Worm (Caenorhabditis elegans) whole organism, mixed stage, embryonic: ENCODE results near the gene nrx-1.

Experiments
- blmp-1 ChIP-seq: fragments of 150-350 bp; optimal IDR thresholded peaks from 2 replicates; lab custom pipeline; 2014; ENCODE audit warnings: missing biosample characterization, missing genetic modification characterization
- elt-1 ChIP-seq: sonication (generic microtip); optimal IDR thresholded peaks from 2 replicates; lab custom pipeline; 2017; ENCODE audit warnings: missing genetic modification characterization, mild to moderate bottlenecking, missing compliant biosample characterization, antibody characterized with exemption, moderate library complexity, borderline replicate concordance; ENCODE audit not compliant: insufficient read depth
- flh-1 ChIP-seq: fragments of 200-800 bp; sonication (Bioruptor generic); optimal IDR thresholded peaks from 2 replicates; lab custom pipeline; 2018; ENCODE audit warnings: mild to moderate bottlenecking, missing genetic modification characterization, moderate library complexity, missing compliant biosample characterization
- lin-32 ChIP-seq: fragments of 200-800 bp; sonication (Bioruptor generic); optimal IDR thresholded peaks from 2 replicates; lab custom pipeline; 2018; ENCODE audit warnings: mild to moderate bottlenecking, missing genetic modification characterization, missing compliant biosample characterization
- nhr-12 ChIP-seq: fragments of 150-350 bp; optimal IDR thresholded peaks from 2 replicates; lab custom pipeline; 2014; ENCODE audit warnings: missing biosample characterization, missing genetic modification characterization
- nhr-76 ChIP-seq: sonication (generic microtip); optimal IDR thresholded peaks from 2 replicates; lab custom pipeline; 2017; ENCODE audit warnings: missing biosample characterization, missing genetic modification characterization
- pha-4 ChIP-seq: fragments of 150-350 bp; optimal IDR thresholded peaks from 2 replicates; lab custom pipeline; 2018; ENCODE audit warnings: missing biosample characterization, missing genetic modification reagents, missing genetic modification characterization
- tbx-8 ChIP-seq: fragments of 200-800 bp; sonication (Bioruptor generic); optimal IDR thresholded peaks from 2 replicates; lab custom pipeline; 2018; ENCODE audit warnings: mild to moderate bottlenecking, missing genetic modification characterization, moderate library complexity, missing compliant biosample characterization
- unc-62 ChIP-seq: fragments of 150-350 bp; optimal IDR thresholded peaks from 2 replicates; lab custom pipeline; 2014; ENCODE audit warnings: missing biosample characterization, missing genetic modification reagents, missing genetic modification characterization

DNA sequence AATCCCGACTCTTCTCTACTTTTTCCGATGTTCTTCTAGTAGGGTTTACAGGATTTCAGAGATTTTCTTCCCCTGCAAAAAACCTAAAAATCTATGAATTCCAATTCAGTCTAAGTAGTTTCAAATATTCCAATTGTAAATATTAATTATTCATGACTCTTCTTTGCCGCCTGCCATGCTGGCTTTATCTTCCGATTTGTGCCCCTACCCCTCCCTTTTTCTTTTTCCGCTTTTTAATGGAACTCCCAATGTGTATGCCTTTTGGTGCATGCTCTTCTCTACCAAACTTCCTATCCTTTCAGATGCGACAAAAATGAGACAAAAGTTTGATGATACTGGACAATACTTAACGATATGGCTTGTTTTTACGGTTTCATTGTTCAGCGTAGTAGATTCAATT, at the start of gene nrx-1:
- TF ChIP-seq elt-1 (tag; lab: Kevin White, UChicago): no peak
- no peak for TF ChIP-seq nhr-12 (tag; lab: Kevin White, UChicago)
- TF ChIP-seq nhr-76 (tag; lab: Kevin White, UChicago): no peak
- no peak for TF ChIP-seq flh-1 (GFP tag; lab: Kevin White, UChicago)
- no peak for TF ChIP-seq blmp-1 (tag; lab: Kevin White, UChicago)
- TF ChIP-seq lin-32 (GFP tag; lab: Kevin White, UChicago): no peak
- no peak for TF ChIP-seq pha-4 (tag; lab: Kevin White, UChicago)
- no peak for TF ChIP-seq tbx-8 (GFP tag; lab: Kevin White, UChicago)
- no peak for TF ChIP-seq unc-62 (GFP tag; lab: Kevin White, UChicago)
